Fruit fly (Drosophila melanogaster) whole organism, embryonic: ENCODE measurements around the gene unc-119.

Experiments used
- ATbp ChIP-seq: fragments of 200-800 bp; sonication (Bioruptor generic); optimal IDR thresholded peaks from 2 replicates; lab custom pipeline; 2017; ENCODE audit warnings: missing biosample characterization, mild to moderate bottlenecking, missing genetic modification characterization, missing genetic modification reagents
- Bgb ChIP-seq: fragments of 200-800 bp; sonication (Bioruptor generic); IDR thresholded peaks from 2 replicates; pipeline ENCODE4 v1.3.6; 2022; ENCODE audit warnings: missing biosample characterization, missing genetic modification characterization; ENCODE audit not compliant: partially characterized antibody
- CG10654 ChIP-seq: fragments of 200-800 bp; sonication (Bioruptor generic); optimal IDR thresholded peaks from 2 replicates; lab custom pipeline; 2016; ENCODE audit warnings: missing biosample characterization, missing genetic modification characterization
- CG11085 ChIP-seq: fragments of 200-800 bp; sonication (Bioruptor generic); IDR thresholded peaks from 2 replicates; pipeline ENCODE4 v1.3.6; 2022; ENCODE audit warnings: missing biosample characterization, missing genetic modification characterization
- CG11504 ChIP-seq: fragments of 200-800 bp; sonication (Bioruptor generic); optimal IDR thresholded peaks from 3 replicates; lab custom pipeline; 2019; ENCODE audit warnings: missing biosample characterization, mild to moderate bottlenecking, missing genetic modification characterization, moderate library complexity
- CG13296 ChIP-seq: fragments of 200-800 bp; sonication (Bioruptor generic); optimal IDR thresholded peaks from 3 replicates; lab custom pipeline; 2018; ENCODE audit warnings: missing biosample characterization, mild to moderate bottlenecking, missing genetic modification characterization
- CG13424 ChIP-seq: fragments of 200-800 bp; sonication (Bioruptor generic); optimal IDR thresholded peaks from 2 replicates; lab custom pipeline; 2019; ENCODE audit warnings: missing biosample characterization, mild to moderate bottlenecking, missing genetic modification characterization, moderate library complexity
- CG15514 ChIP-seq: fragments of 200-800 bp; sonication (Bioruptor generic); optimal IDR thresholded peaks from 3 replicates; lab custom pipeline; 2017; ENCODE audit warnings: missing biosample characterization, missing genetic modification characterization, mild to moderate bottlenecking, moderate library complexity, missing genetic modification reagents
- CG17385 ChIP-seq: fragments of 200-800 bp; sonication (Bioruptor generic); optimal IDR thresholded peaks from 3 replicates; lab custom pipeline; 2018; ENCODE audit warnings: missing biosample characterization, mild to moderate bottlenecking, missing genetic modification characterization
- CG2116 ChIP-seq: fragments of 200-800 bp; sonication (Bioruptor generic); optimal IDR thresholded peaks from 3 replicates; lab custom pipeline; 2018; ENCODE audit warnings: missing biosample characterization, mild to moderate bottlenecking, missing genetic modification characterization
- CG2120 ChIP-seq: fragments of 200-800 bp; sonication (Bioruptor generic); optimal IDR thresholded peaks from 3 replicates; lab custom pipeline; 2016; ENCODE audit warnings: missing biosample characterization, missing genetic modification characterization
- CG2199 ChIP-seq: fragments of 200-800 bp; sonication (Bioruptor generic); IDR thresholded peaks from 3 replicates; pipeline ENCODE4 v1.3.6; 2022; ENCODE audit warnings: missing biosample characterization, missing genetic modification characterization
- CG2875 ChIP-seq: fragments of 200-800 bp; sonication (Bioruptor generic); optimal IDR thresholded peaks from 2 replicates; lab custom pipeline; 2017; ENCODE audit warnings: missing biosample characterization, mild to moderate bottlenecking, missing genetic modification characterization, missing genetic modification reagents
- CG31441 ChIP-seq: fragments of 200-800 bp; sonication (Bioruptor generic); IDR thresholded peaks from 2 replicates; pipeline ENCODE4 v1.3.6; 2022; ENCODE audit warnings: missing biosample characterization, missing genetic modification characterization
- CG4730 ChIP-seq: fragments of 200-800 bp; sonication (Bioruptor generic); IDR thresholded peaks from 2 replicates; pipeline ENCODE4 v1.3.6; 2022; ENCODE audit warnings: missing biosample characterization, missing genetic modification characterization
- CG6813 ChIP-seq: fragments of 200-800 bp; sonication (Bioruptor generic); optimal IDR thresholded peaks from 2 replicates; lab custom pipeline; 2017; ENCODE audit warnings: missing biosample characterization, missing genetic modification characterization, mild to moderate bottlenecking, moderate library complexity, missing genetic modification reagents
- CG6854 ChIP-seq: fragments of 200-800 bp; sonication (Bioruptor generic); optimal IDR thresholded peaks from 3 replicates; lab custom pipeline; 2017; ENCODE audit warnings: missing biosample characterization, mild to moderate bottlenecking, missing genetic modification characterization
- CG7357 ChIP-seq: fragments of 200-800 bp; sonication (Bioruptor generic); IDR thresholded peaks from 3 replicates; pipeline ENCODE4 v1.3.6; 2022; ENCODE audit warnings: missing biosample characterization, missing genetic modification characterization
- CG7372 ChIP-seq: fragments of 200-800 bp; sonication (Bioruptor generic); IDR thresholded peaks from 2 replicates; pipeline ENCODE4 v1.3.6; 2022; ENCODE audit warnings: missing biosample characterization, missing genetic modification characterization
- CG8359 ChIP-seq: fragments of 200-800 bp; sonication (Bioruptor generic); optimal IDR thresholded peaks from 2 replicates; lab custom pipeline; 2017; ENCODE audit warnings: missing biosample characterization, mild to moderate bottlenecking, missing genetic modification characterization, borderline replicate concordance
- CTCF ChIP-seq: fragments of 200-800 bp; sonication (Bioruptor generic); optimal IDR thresholded peaks from 2 replicates; lab custom pipeline; 2017; ENCODE audit warnings: missing biosample characterization, mild to moderate bottlenecking, missing genetic modification characterization, moderate library complexity
- Camta ChIP-seq: fragments of 200-800 bp; sonication (Bioruptor generic); optimal IDR thresholded peaks from 2 replicates; lab custom pipeline; 2016; ENCODE audit warnings: missing biosample characterization, missing genetic modification characterization
- CrebB ChIP-seq: fragments of 200-800 bp; sonication (Bioruptor generic); optimal IDR thresholded peaks from 3 replicates; lab custom pipeline; 2018; ENCODE audit warnings: missing biosample characterization, mild to moderate bottlenecking, missing genetic modification characterization
- Dbx ChIP-seq: fragments of 200-800 bp; sonication (Bioruptor generic); IDR thresholded peaks from 3 replicates; pipeline ENCODE4 v1.3.6; 2022; ENCODE audit warnings: missing biosample characterization, missing genetic modification characterization
- Deaf1 ChIP-seq: fragments of 200-800 bp; optimal IDR thresholded peaks from 3 replicates; lab custom pipeline; 2019; ENCODE audit warnings: missing biosample characterization, mild to moderate bottlenecking, missing genetic modification characterization, moderate library complexity
- Dip3 ChIP-seq: fragments of 200-800 bp; sonication (Bioruptor generic); optimal IDR thresholded peaks from 3 replicates; lab custom pipeline; 2016; ENCODE audit warnings: missing biosample characterization, missing genetic modification characterization
- Hmr ChIP-seq: fragments of 200-800 bp; sonication (Bioruptor generic); optimal IDR thresholded peaks from 3 replicates; lab custom pipeline; 2017; ENCODE audit warnings: mild to moderate bottlenecking, missing biosample characterization, missing genetic modification reagents, missing genetic modification characterization
- Jarid2 ChIP-seq: fragments of 200-800 bp; sonication (Bioruptor generic); optimal IDR thresholded peaks from 3 replicates; lab custom pipeline; 2017; ENCODE audit warnings: mild to moderate bottlenecking, missing biosample characterization, missing genetic modification reagents, missing genetic modification characterization
- Kr ChIP-seq: fragments of 200-800 bp; sonication (Bioruptor generic); optimal IDR thresholded peaks from 2 replicates; lab custom pipeline; 2017; ENCODE audit warnings: missing biosample characterization, mild to moderate bottlenecking, missing genetic modification characterization
- Pdp1 ChIP-seq, 2 experiments: fragments of 200-800 bp; sonication (Bioruptor generic); optimal IDR thresholded peaks; 3 replicates each; lab custom pipeline; 2016; ENCODE audit warnings: missing biosample characterization in 2 of 2, missing genetic modification characterization in 2 of 2, mild to moderate bottlenecking in 1 of 2, moderate library complexity in 1 of 2
- Sox102F ChIP-seq: fragments of 200-800 bp; sonication (Bioruptor generic); optimal IDR thresholded peaks from 2 replicates; lab custom pipeline; 2018; ENCODE audit warnings: missing biosample characterization, mild to moderate bottlenecking, missing genetic modification characterization, moderate library complexity
- Ssrp ChIP-seq: fragments of 200-800 bp; sonication (Bioruptor generic); optimal IDR thresholded peaks from 2 replicates; lab custom pipeline; 2018; ENCODE audit warnings: missing biosample characterization, mild to moderate bottlenecking, missing genetic modification characterization, moderate library complexity
- abd-A ChIP-seq: fragments of 200-800 bp; sonication (Bioruptor generic); optimal IDR thresholded peaks from 3 replicates; lab custom pipeline; 2019; ENCODE audit warnings: missing biosample characterization, mild to moderate bottlenecking, missing genetic modification characterization, moderate library complexity
- ap ChIP-seq: fragments of 200-800 bp; sonication (Bioruptor generic); IDR thresholded peaks from 2 replicates; pipeline ENCODE4 v1.3.6; 2022; ENCODE audit warnings: missing biosample characterization, missing genetic modification characterization
- bowl ChIP-seq: fragments of 200-800 bp; sonication (Bioruptor generic); IDR thresholded peaks from 2 replicates; pipeline ENCODE4 v1.3.6; 2022; ENCODE audit warnings: missing biosample characterization, missing genetic modification characterization
- cas ChIP-seq: fragments of 200-800 bp; sonication (Bioruptor generic); IDR thresholded peaks from 2 replicates; pipeline ENCODE4 v1.3.6; 2022; ENCODE audit warnings: missing biosample characterization, missing genetic modification characterization
- caup ChIP-seq: fragments of 200-800 bp; sonication (Bioruptor generic); optimal IDR thresholded peaks from 3 replicates; lab custom pipeline; 2017; ENCODE audit warnings: missing biosample characterization, mild to moderate bottlenecking, missing genetic modification characterization, moderate library complexity; ENCODE audit not compliant: severe bottlenecking
- chn ChIP-seq: fragments of 200-800 bp; sonication (Bioruptor generic); optimal IDR thresholded peaks from 2 replicates; lab custom pipeline; 2016; ENCODE audit warnings: missing biosample characterization, missing genetic modification characterization
- dan ChIP-seq: fragments of 200-800 bp; sonication (Bioruptor generic); IDR thresholded peaks from 2 replicates; pipeline ENCODE4 v1.3.6; 2022; ENCODE audit warnings: missing biosample characterization, missing genetic modification characterization
- disco-r ChIP-seq: fragments of 200-800 bp; sonication (Bioruptor generic); optimal IDR thresholded peaks from 2 replicates; lab custom pipeline; 2016; ENCODE audit warnings: missing biosample characterization, missing genetic modification characterization
- gcm ChIP-seq: fragments of 200-800 bp; sonication (Bioruptor generic); optimal IDR thresholded peaks from 2 replicates; lab custom pipeline; 2019; ENCODE audit warnings: missing biosample characterization, mild to moderate bottlenecking, missing genetic modification characterization, moderate library complexity
- gcm2 ChIP-seq: fragments of 200-800 bp; sonication (Bioruptor generic); optimal IDR thresholded peaks from 2 replicates; lab custom pipeline; 2016; ENCODE audit warnings: missing biosample characterization, missing genetic modification characterization
- grau ChIP-seq: fragments of 200-800 bp; optimal IDR thresholded peaks from 3 replicates; lab custom pipeline; 2019; ENCODE audit warnings: missing biosample characterization, mild to moderate bottlenecking, missing genetic modification characterization, moderate library complexity
- kah ChIP-seq: fragments of 200-800 bp; sonication (Bioruptor generic); optimal IDR thresholded peaks from 2 replicates; lab custom pipeline; 2018; ENCODE audit warnings: missing biosample characterization, mild to moderate bottlenecking, missing genetic modification characterization
- knrl ChIP-seq: fragments of 200-800 bp; sonication (Bioruptor generic); IDR thresholded peaks from 3 replicates; pipeline ENCODE4 v1.3.6; 2022; ENCODE audit warnings: missing biosample characterization, missing genetic modification characterization; ENCODE audit not compliant: partially characterized antibody
- luna ChIP-seq: fragments of 200-800 bp; sonication (Bioruptor generic); optimal IDR thresholded peaks from 2 replicates; lab custom pipeline; 2016; ENCODE audit warnings: missing biosample characterization, missing genetic modification characterization
- pho ChIP-seq: fragments of 200-800 bp; sonication (Bioruptor generic); optimal IDR thresholded peaks from 2 replicates; lab custom pipeline; 2016; ENCODE audit warnings: missing biosample characterization, missing genetic modification characterization
- schlank ChIP-seq: fragments of 200-800 bp; sonication (Bioruptor generic); optimal IDR thresholded peaks from 2 replicates; lab custom pipeline; 2018; ENCODE audit warnings: missing biosample characterization, mild to moderate bottlenecking, missing genetic modification characterization
- sug ChIP-seq: fragments of 200-800 bp; optimal IDR thresholded peaks from 2 replicates; lab custom pipeline; 2019; ENCODE audit warnings: missing biosample characterization, mild to moderate bottlenecking, missing genetic modification characterization, moderate library complexity
- usp ChIP-seq: fragments of >200 bp; optimal IDR thresholded peaks from 2 replicates; lab custom pipeline; 2017; ENCODE audit warnings: missing biosample characterization, missing genetic modification characterization
- zen2 ChIP-seq: fragments of 200-800 bp; sonication (Bioruptor generic); IDR thresholded peaks from 3 replicates; pipeline ENCODE4 v1.3.6; 2022; ENCODE audit warnings: missing biosample characterization, missing genetic modification characterization; ENCODE audit not compliant: partially characterized antibody

unc-119 gene

DNA sequence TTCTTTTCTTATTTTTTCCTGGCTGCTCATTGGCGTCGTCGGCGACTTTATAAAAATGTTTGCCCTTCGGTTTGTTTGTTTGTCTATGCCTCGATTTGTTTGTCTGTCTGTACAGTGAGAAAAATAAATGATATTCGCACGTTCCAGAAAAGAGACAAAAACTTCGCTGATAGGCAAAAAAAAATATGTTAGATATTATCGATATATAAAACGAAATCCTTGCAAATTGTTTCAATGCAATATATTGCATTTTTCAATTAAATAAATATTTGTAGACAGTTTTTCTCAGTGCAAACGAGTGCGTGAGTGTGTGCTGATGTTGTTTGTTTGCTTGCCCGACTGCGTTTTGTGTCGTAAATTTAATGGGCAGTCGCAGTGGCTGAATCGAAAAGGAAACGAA, 14.1 kb downstream of the unc-119 start (continued):
- TF ChIP-seq ATbp, result peak; percentile 44
- TF ChIP-seq Dbx (GFP tag; lab: Robert Waterston, UW), result no peak
- peak; percentile 59 for TF ChIP-seq CG8359 (GFP tag; lab: Kevin White, UChicago)
- peak; percentile 25 for TF ChIP-seq Deaf1 (tag; lab: Kevin White, UChicago)
- TF ChIP-seq CG7372 (GFP tag; lab: Robert Waterston, UW), result no peak
- no peak for TF ChIP-seq abd-A (tag; lab: Kevin White, UChicago)
- TF ChIP-seq CrebB (tag; lab: Kevin White, UChicago), result no peak
- TF ChIP-seq CG2116 (GFP tag; lab: Kevin White, UChicago), result peak; percentile 28
- TF ChIP-seq disco-r (GFP tag; lab: Kevin White, UChicago), result no peak
- no peak for TF ChIP-seq Jarid2 (GFP tag; lab: Kevin White, UChicago)
- no peak for TF ChIP-seq luna (GFP tag; lab: Kevin White, UChicago)
- peak; percentile 59 for TF ChIP-seq Kr (GFP tag; lab: Kevin White, UChicago)
- TF ChIP-seq CG11085 (GFP tag; lab: Robert Waterston, UW), result no peak
- TF ChIP-seq ap (GFP tag; lab: Robert Waterston, UW), result no peak
- peak; percentile 45 for TF ChIP-seq CG17385 (GFP tag; lab: Kevin White, UChicago)
- TF ChIP-seq Bgb (GFP tag; lab: Robert Waterston, UW), result no peak
- TF ChIP-seq CG2875, result peak; percentile 48
- peak; percentile 57 to 65 for TF ChIP-seq Pdp1 (GFP tag; optimal IDR thresholded peaks at IDR 0.05; lab: Kevin White, UChicago)
- TF ChIP-seq kah (GFP tag; lab: Kevin White, UChicago), result no peak
- 0 out of 2 replicates have a peak, but pooled peaks have one; percentile 44 for TF ChIP-seq dan (GFP tag; lab: Robert Waterston, UW)
- no peak for TF ChIP-seq sug
- peak; percentile 62 for TF ChIP-seq Ssrp (tag; lab: Kevin White, UChicago)
- TF ChIP-seq zen2 (GFP tag; lab: Robert Waterston, UW), result no peak
- peak; percentile 70 for TF ChIP-seq CG11504 (tag; lab: Kevin White, UChicago)
- no peak for TF ChIP-seq CG4730 (GFP tag; lab: Robert Waterston, UW)
- peak; percentile 7 for TF ChIP-seq CTCF (GFP tag; lab: Kevin White, UChicago)
- no peak for TF ChIP-seq knrl (GFP tag; lab: Robert Waterston, UW)
- TF ChIP-seq CG6813 (GFP tag; lab: Kevin White, UChicago), result peak; percentile 75
- peak; percentile 12 for TF ChIP-seq pho
- peak; percentile 74 for TF ChIP-seq CG31441
- TF ChIP-seq CG7357, result 0 out of 3 replicates have a peak, but pooled peaks have one; percentile 24
- TF ChIP-seq gcm (GFP tag; lab: Kevin White, UChicago), result peak; percentile 57
- TF ChIP-seq CG15514 (GFP tag; lab: Kevin White, UChicago), result peak; percentile 29
- no peak for TF ChIP-seq usp (GFP tag; lab: Kevin White, UChicago)
- peak; percentile 38 for TF ChIP-seq CG10654 (GFP tag; lab: Kevin White, UChicago)
- no peak for TF ChIP-seq schlank (tag; lab: Kevin White, UChicago)
- peak; percentile 60 for TF ChIP-seq Sox102F (GFP tag; lab: Kevin White, UChicago)
- TF ChIP-seq CG2199 (GFP tag; lab: Robert Waterston, UW), result no peak
- peak; percentile 60 for TF ChIP-seq grau (tag; lab: Kevin White, UChicago)
- no peak for TF ChIP-seq bowl (GFP tag; lab: Robert Waterston, UW)
- peak; percentile 21 for TF ChIP-seq CG13296
- TF ChIP-seq gcm2 (GFP tag; lab: Kevin White, UChicago), result peak; percentile 12
- TF ChIP-seq chn (GFP tag; lab: Kevin White, UChicago), result peak; percentile 68
- TF ChIP-seq Hmr, result peak; percentile 60
- TF ChIP-seq caup (GFP tag; lab: Kevin White, UChicago), result peak; percentile 30
- TF ChIP-seq CG2120 (GFP tag; lab: Kevin White, UChicago), result peak; percentile 45
- TF ChIP-seq CG6854 (GFP tag; lab: Kevin White, UChicago), result peak; percentile 27
- TF ChIP-seq Dip3 (GFP tag; lab: Kevin White, UChicago), result peak; percentile 8
- TF ChIP-seq CG13424 (tag; lab: Kevin White, UChicago), result peak; percentile 57
- TF ChIP-seq cas (GFP tag; lab: Robert Waterston, UW), result no peak
- peak; percentile 51 for TF ChIP-seq Camta
